Worm (Caenorhabditis elegans) whole organism, late embryonic: ENCODE data around the gene pcyt-1.

Experiments
- C08G9.2 ChIP-seq: sonication (generic microtip); optimal IDR thresholded peaks from 2 replicates; lab custom pipeline; 2016; ENCODE audit warnings: mild to moderate bottlenecking, missing genetic modification characterization, moderate library complexity, missing compliant biosample characterization
- F13H6.1 ChIP-seq: sonication (generic microtip); optimal IDR thresholded peaks from 2 replicates; lab custom pipeline; 2016; ENCODE audit warnings: missing genetic modification characterization, missing compliant biosample characterization
- K09A11.1 ChIP-seq: sonication (generic microtip); optimal IDR thresholded peaks from 2 replicates; lab custom pipeline; 2017; ENCODE audit warnings: antibody characterized with exemption, mild to moderate bottlenecking, missing genetic modification characterization, missing compliant biosample characterization; ENCODE audit not compliant: insufficient read depth
- Y22D7AL.16 ChIP-seq: sonication (generic microtip); optimal IDR thresholded peaks from 2 replicates; lab custom pipeline; 2016; ENCODE audit warnings: missing genetic modification characterization, missing compliant biosample characterization
- ceh-18 ChIP-seq: sonication (generic microtip); optimal IDR thresholded peaks from 2 replicates; lab custom pipeline; 2016; ENCODE audit warnings: missing genetic modification characterization, missing compliant biosample characterization
- ceh-22 ChIP-seq: sonication (generic microtip); optimal IDR thresholded peaks from 2 replicates; lab custom pipeline; 2017; ENCODE audit warnings: missing biosample characterization, missing genetic modification characterization
- ceh-30 ChIP-seq: fragments of 150-350 bp; optimal IDR thresholded peaks from 2 replicates; lab custom pipeline; 2014; ENCODE audit warnings: missing biosample characterization, missing genetic modification characterization
- ceh-31 ChIP-seq: sonication (generic microtip); optimal IDR thresholded peaks from 2 replicates; lab custom pipeline; 2016; ENCODE audit warnings: missing genetic modification characterization, missing compliant biosample characterization
- ceh-34 ChIP-seq: sonication (generic microtip); optimal IDR thresholded peaks from 2 replicates; lab custom pipeline; 2016; ENCODE audit warnings: mild to moderate bottlenecking, missing genetic modification characterization, missing compliant biosample characterization
- ceh-48 ChIP-seq: sonication (generic microtip); optimal IDR thresholded peaks from 2 replicates; lab custom pipeline; 2016; ENCODE audit warnings: missing genetic modification characterization, inconsistent platforms, missing compliant biosample characterization
- ceh-6 ChIP-seq: fragments of 200-800 bp; sonication (Bioruptor generic); optimal IDR thresholded peaks from 2 replicates; lab custom pipeline; 2018; ENCODE audit warnings: mild to moderate bottlenecking, missing genetic modification characterization, missing compliant biosample characterization
- fkh-6 ChIP-seq: sonication (generic microtip); optimal IDR thresholded peaks from 2 replicates; lab custom pipeline; 2016; ENCODE audit warnings: missing genetic modification characterization, missing compliant biosample characterization
- hlh-13 ChIP-seq: fragments of 200-800 bp; sonication (Bioruptor generic); optimal IDR thresholded peaks from 2 replicates; lab custom pipeline; 2018; ENCODE audit warnings: mild to moderate bottlenecking, missing genetic modification characterization, missing compliant biosample characterization
- hlh-15 ChIP-seq: sonication (generic microtip); optimal IDR thresholded peaks from 2 replicates; lab custom pipeline; 2016; ENCODE audit warnings: missing genetic modification characterization, missing compliant biosample characterization
- hlh-6 ChIP-seq: sonication (generic microtip); optimal IDR thresholded peaks from 2 replicates; lab custom pipeline; 2016; ENCODE audit warnings: missing genotype, missing genetic modification characterization, missing compliant biosample characterization
- lim-6 ChIP-seq: sonication (generic microtip); optimal IDR thresholded peaks from 2 replicates; lab custom pipeline; 2016; ENCODE audit warnings: missing genetic modification characterization, missing compliant biosample characterization
- madf-2 ChIP-seq: sonication (generic microtip); optimal IDR thresholded peaks from 2 replicates; lab custom pipeline; 2017; ENCODE audit warnings: missing genetic modification characterization, missing compliant biosample characterization
- nfya-1 ChIP-seq: sonication (generic microtip); optimal IDR thresholded peaks from 2 replicates; lab custom pipeline; 2017; ENCODE audit warnings: missing genetic modification characterization, mild to moderate bottlenecking, missing compliant biosample characterization, antibody characterized with exemption, moderate library complexity
- nhr-11 ChIP-seq: fragments of 150-350 bp; optimal IDR thresholded peaks from 2 replicates; lab custom pipeline; 2014; ENCODE audit warnings: missing biosample characterization, missing genetic modification characterization
- npax-4 ChIP-seq: sonication (generic microtip); optimal IDR thresholded peaks from 2 replicates; lab custom pipeline; 2016; ENCODE audit warnings: missing genetic modification characterization, missing compliant biosample characterization
- odd-2 ChIP-seq: sonication (generic microtip); optimal IDR thresholded peaks from 2 replicates; lab custom pipeline; 2017; ENCODE audit warnings: antibody characterized with exemption, mild to moderate bottlenecking, missing genetic modification characterization, missing compliant biosample characterization
- pag-3 ChIP-seq: sonication (generic microtip); optimal IDR thresholded peaks from 2 replicates; lab custom pipeline; 2016; ENCODE audit warnings: missing compliant biosample characterization, missing genetic modification characterization, borderline replicate concordance
- pat-9 ChIP-seq: fragments of 200-800 bp; sonication (Bioruptor generic); optimal IDR thresholded peaks from 2 replicates; lab custom pipeline; 2018; ENCODE audit warnings: mild to moderate bottlenecking, missing genetic modification characterization, moderate library complexity, missing compliant biosample characterization
- pros-1 ChIP-seq: fragments of 150-350 bp; optimal IDR thresholded peaks from 2 replicates; lab custom pipeline; 2014; ENCODE audit warnings: missing biosample characterization, missing genetic modification reagents, missing genetic modification characterization
- rnt-1 ChIP-seq: sonication (generic microtip); optimal IDR thresholded peaks from 2 replicates; lab custom pipeline; 2016; ENCODE audit warnings: missing genetic modification characterization, missing compliant biosample characterization
- sox-2 ChIP-seq: fragments of 200-800 bp; sonication (Bioruptor generic); IDR thresholded peaks from 2 replicates; pipeline ENCODE4 v1.3.6; 2022; ENCODE audit warnings: missing genetic modification reagents, missing genetic modification characterization, missing compliant biosample characterization
- tbx-2 ChIP-seq: sonication (generic microtip); optimal IDR thresholded peaks from 2 replicates; lab custom pipeline; 2016; ENCODE audit warnings: missing genetic modification characterization, missing compliant biosample characterization
- tbx-7 ChIP-seq: sonication (generic microtip); optimal IDR thresholded peaks from 2 replicates; lab custom pipeline; 2016; ENCODE audit warnings: missing genotype, missing genetic modification characterization, missing compliant biosample characterization
- unc-3 ChIP-seq, 2 experiments: fragments of 200-800 bp in 1 of 2; sonication (Bioruptor generic) in 1 of 2; sonication (generic microtip) in 1 of 2; conservative IDR thresholded peaks in 1 of 2; optimal IDR thresholded peaks in 1 of 2; 2 replicates each; pipeline versions ENCODE4 v1.3.6 to Lab custom; 2016 to 2022; ENCODE audit warnings: missing compliant biosample characterization in 2 of 2, missing genetic modification characterization in 2 of 2, missing genetic modification reagents in 1 of 2
- unc-42 ChIP-seq: sonication (generic microtip); optimal IDR thresholded peaks from 2 replicates; lab custom pipeline; 2016; ENCODE audit warnings: missing genotype, missing genetic modification characterization, missing compliant biosample characterization
- unc-55 ChIP-seq: sonication (generic microtip); optimal IDR thresholded peaks from 2 replicates; lab custom pipeline; 2017; ENCODE audit warnings: missing biosample characterization, missing genetic modification reagents, missing genetic modification characterization
- unc-86 ChIP-seq: sonication (generic microtip); optimal IDR thresholded peaks from 2 replicates; lab custom pipeline; 2016; ENCODE audit warnings: missing genetic modification characterization, missing compliant biosample characterization
- zip-5 ChIP-seq: sonication (generic microtip); optimal IDR thresholded peaks from 2 replicates; lab custom pipeline; 2016; ENCODE audit warnings: missing genetic modification characterization, missing compliant biosample characterization

Gene pcyt-1

DNA sequence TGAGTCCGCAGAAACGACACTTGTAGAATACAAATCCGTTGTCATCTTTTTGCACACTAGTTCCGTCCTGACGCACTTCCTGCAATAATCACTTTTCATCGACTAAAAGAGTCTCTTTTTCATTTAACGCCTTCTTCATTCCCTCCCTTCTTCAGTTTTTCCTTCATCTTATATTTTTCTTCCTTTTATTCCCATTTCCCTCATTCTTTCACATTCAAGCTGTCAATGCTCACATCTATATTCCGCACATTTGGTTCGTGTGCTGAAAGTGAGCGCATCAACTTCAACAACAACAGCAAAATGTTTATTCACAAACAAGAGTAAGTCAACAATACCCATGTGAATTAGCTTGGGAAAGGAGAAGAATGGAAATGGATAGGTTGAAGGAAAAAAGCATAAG lies at the start of gene pcyt-1:
TSS of gene pcyt-1 (plus strand) at position 301 of the 400 bp plus-strand sequence.
- no peak for TF ChIP-seq odd-2 (tag; lab: Kevin White, UChicago)
- TF ChIP-seq, all 69 proteins: peak for 0

- TF ChIP-seq ceh-34 (no peak), ceh-6 (GFP tag; lab: Kevin White, UChicago) (no peak), Y22D7AL.16 (tag; lab: Kevin White, UChicago) (no peak), pat-9 (tag; lab: Kevin White, UChicago) (no peak), ceh-30 (tag; lab: Kevin White, UChicago) (no peak), tbx-2 (tag; lab: Kevin White, UChicago) (peak; percentile 4), nhr-11 (tag; lab: Kevin White, UChicago) (no peak), npax-4 (tag; lab: Kevin White, UChicago) (no peak), rnt-1 (tag; lab: Kevin White, UChicago) (no peak), hlh-6 (tag; lab: Kevin White, UChicago) (no peak), unc-55 (GFP tag; lab: Kevin White, UChicago) (peak; percentile 9), ceh-22 (tag; lab: Kevin White, UChicago) (no peak), lim-6 (tag; lab: Kevin White, UChicago) (no peak)
These were observed 49.6 kb upstream of the pcyt-1 start for ce11 chrX:7522595-7522994.

DNA sequence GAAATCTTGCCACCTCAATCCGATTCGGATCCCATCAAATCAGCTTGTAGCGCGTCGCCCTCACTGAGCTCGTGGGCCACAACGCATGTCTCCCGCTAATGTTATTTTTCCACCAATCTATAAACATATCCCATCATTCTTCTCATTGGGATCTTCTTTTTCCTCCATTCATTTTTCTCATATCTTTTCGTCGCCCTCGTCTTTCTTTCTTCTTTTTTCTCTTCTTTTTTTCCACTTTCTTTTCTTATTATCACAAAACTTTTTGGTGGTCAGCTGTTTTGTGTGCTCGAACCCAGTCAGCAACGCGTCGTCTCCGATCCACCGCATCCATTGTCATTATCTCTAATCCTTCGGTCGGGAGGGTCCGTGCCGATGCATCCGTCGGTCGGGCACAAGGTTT lies 48.4 kb upstream of the pcyt-1 start:
- no peak for TF ChIP-seq ceh-48 (tag; lab: Kevin White, UChicago)
- TF ChIP-seq unc-3 (GFP tag; conservative IDR thresholded peaks at IDR 0.05; lab: Robert Waterston, UW), result no peak
- TF ChIP-seq unc-3 (tag; optimal IDR thresholded peaks at IDR 0.05; lab: Kevin White, UChicago), result no peak
- TF ChIP-seq ceh-34, result peak; percentile 34
- TF ChIP-seq K09A11.1, result no peak
- TF ChIP-seq hlh-15 (tag; lab: Kevin White, UChicago), result no peak
- TF ChIP-seq nhr-11 (tag; lab: Kevin White, UChicago), result no peak
- peak; percentile 68 for TF ChIP-seq rnt-1 (tag; lab: Kevin White, UChicago)
- peak; percentile 80 for TF ChIP-seq ceh-18 (tag; lab: Kevin White, UChicago)
- no peak for TF ChIP-seq pag-3 (tag; lab: Kevin White, UChicago)
- peak; percentile 4 for TF ChIP-seq tbx-2 (tag; lab: Kevin White, UChicago)
- peak; percentile 8 for TF ChIP-seq nfya-1
- no peak for TF ChIP-seq C08G9.2 (tag; lab: Kevin White, UChicago)
- TF ChIP-seq unc-55 (GFP tag; lab: Kevin White, UChicago), result peak; percentile 22
- TF ChIP-seq unc-86 (tag; lab: Kevin White, UChicago), result no peak

- no peak for TF ChIP-seq ceh-31 (tag; lab: Kevin White, UChicago)
These were observed 46.9 kb upstream of the pcyt-1 start, which contains the start of gene F46C8.3 for ce11 chrX:7525271-7525670. Gene F46C8.3, plus strand, starts transcription at chrX:7525571.

DNA sequence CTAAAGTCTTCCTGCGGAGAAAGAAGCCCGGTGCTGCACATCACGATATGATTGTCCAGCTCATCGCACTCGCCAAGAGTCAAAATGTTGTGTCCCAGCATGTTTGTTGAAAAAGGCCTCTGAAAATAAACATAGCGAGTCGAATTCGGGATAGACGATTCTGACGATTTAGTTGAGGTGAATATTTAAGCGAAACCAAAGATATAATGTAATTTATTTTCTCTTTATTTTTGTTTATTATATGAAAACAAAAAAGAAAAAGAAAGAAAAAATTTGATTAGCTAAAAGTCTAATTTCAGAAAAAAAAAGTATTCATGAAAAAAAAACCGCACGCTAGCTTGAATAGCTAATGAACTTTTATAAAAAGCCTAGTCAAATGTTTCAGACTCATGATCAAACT lies 39.5 kb upstream of the pcyt-1 start, which contains the start of gene ceh-14:
TSS of gene ceh-14 (minus strand) at position 101 of the 400 bp plus-strand sequence.
- TF ChIP-seq sox-2 (GFP tag; lab: Robert Waterston, UW), result no peak
- no peak for TF ChIP-seq unc-42 (tag; lab: Kevin White, UChicago)
- TF ChIP-seq K09A11.1, result no peak
- no peak for TF ChIP-seq fkh-6 (tag; lab: Kevin White, UChicago)
- no peak for TF ChIP-seq ceh-18 (tag; lab: Kevin White, UChicago)
- no peak for TF ChIP-seq pros-1 (tag; lab: Kevin White, UChicago)
- TF ChIP-seq tbx-7, result no peak
- no peak for TF ChIP-seq zip-5 (tag; lab: Kevin White, UChicago)
- no peak for TF ChIP-seq C08G9.2 (tag; lab: Kevin White, UChicago)
- TF ChIP-seq madf-2 (tag; lab: Kevin White, UChicago), result no peak

DNA sequence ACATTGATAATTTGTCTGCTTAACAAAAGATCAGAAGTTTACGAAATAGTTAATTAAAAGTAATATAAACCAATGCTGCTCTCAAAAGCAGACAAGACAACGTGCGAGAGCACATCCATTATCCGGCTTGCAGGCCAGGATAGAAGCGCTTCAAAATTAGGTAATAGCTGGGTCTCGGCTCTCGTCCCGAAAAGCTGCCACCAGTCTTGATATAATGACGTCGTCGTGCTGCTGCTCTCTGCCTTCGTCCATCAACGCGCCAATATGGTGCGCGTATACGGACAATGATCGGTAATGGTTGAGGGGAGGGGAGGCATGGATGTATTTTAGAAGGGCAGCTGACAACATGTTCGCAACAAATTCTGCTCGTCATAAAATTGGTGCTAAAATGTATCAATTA lies 37.7 kb upstream of the pcyt-1 start:
- TF ChIP-seq pros-1 (tag; lab: Kevin White, UChicago) (no peak), hlh-13 (GFP tag; lab: Kevin White, UChicago) (no peak), F13H6.1 (no peak)
